Worm (Caenorhabditis elegans) whole organism, early embryonic: Measurements from ENCODE around the gene prx-2.
A peak's percentile ranks its signal among the peaks of the same experiment; 100 is the strongest.

ENCODE experiments used
- B0310.2 ChIP-seq: sonication (generic microtip); optimal IDR thresholded peaks from 2 replicates; lab custom pipeline; 2016; ENCODE audit warnings: mild to moderate bottlenecking, missing genetic modification characterization, missing compliant biosample characterization
- flt-1 ChIP-seq: fragments of 200-800 bp; sonication (Bioruptor generic); IDR thresholded peaks from 2 replicates; pipeline ENCODE4 v1.3.6; 2022; ENCODE audit warnings: missing genetic modification characterization, missing compliant biosample characterization
- tbx-37 ChIP-seq: fragments of 200-800 bp; sonication (Bioruptor generic); conservative IDR thresholded peaks from 2 replicates; pipeline ENCODE4 v1.3.6; 2022; ENCODE audit warnings: missing genetic modification reagents, missing genetic modification characterization, missing compliant biosample characterization

DNA sequence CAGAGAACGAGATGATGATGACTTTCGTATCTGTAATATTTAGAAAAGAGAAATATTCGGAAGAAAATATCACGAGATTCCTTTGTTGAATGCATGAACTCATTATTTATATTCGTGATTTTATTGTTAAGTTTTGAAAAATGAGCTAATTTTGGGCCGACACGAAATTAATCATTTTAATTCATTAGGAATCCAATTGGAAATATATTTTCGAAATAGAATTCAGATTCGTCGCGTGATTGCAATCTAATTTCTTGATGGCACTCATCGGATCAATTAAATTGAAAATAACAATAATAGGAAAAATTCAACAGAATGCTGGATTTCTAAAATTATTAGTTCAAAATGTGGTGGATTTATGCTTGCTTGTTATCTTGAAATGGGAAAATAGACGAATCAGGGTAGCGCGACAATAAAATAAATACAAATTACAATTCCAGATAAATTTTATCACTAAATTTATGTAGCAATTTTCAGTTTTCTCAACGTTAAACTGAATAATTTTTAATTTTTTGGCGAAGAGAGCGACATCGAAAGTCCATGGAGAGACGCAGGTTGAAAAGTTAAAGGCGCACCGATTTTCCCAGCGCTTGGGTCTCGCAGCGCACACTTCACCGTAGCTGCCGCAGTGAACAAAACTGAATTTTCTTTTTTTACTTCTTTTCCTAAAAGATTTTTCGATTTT is 42.1 kb upstream of the prx-2 start:
- TF ChIP-seq tbx-37 (GFP tag; lab: Robert Waterston, UW) (peak; percentile 30), flt-1 (GFP tag; lab: Robert Waterston, UW) (0 out of 2 replicates have a peak, but pooled peaks have one; percentile 12), B0310.2 (tag; lab: Kevin White, UChicago) (peak; percentile 79)
